Worm (Caenorhabditis elegans) whole organism, L4 larva: ENCODE data around the gene R11D1.3.

Source experiments
- F26F4.8 ChIP-seq: fragments of 200-800 bp; sonication (Bioruptor generic); conservative IDR thresholded peaks from 2 replicates; pipeline ENCODE4 v1.3.6; 2022; ENCODE audit warnings: missing genetic modification characterization, missing compliant biosample characterization
- T26A8.4 ChIP-seq: fragments of 200-800 bp; sonication (Bioruptor generic); IDR thresholded peaks from 2 replicates; pipeline ENCODE4 v1.3.6; 2022; ENCODE audit warnings: missing genetic modification characterization, missing compliant biosample characterization
- Y48G9A.11 ChIP-seq: fragments of 200-800 bp; sonication (Bioruptor generic); IDR thresholded peaks from 2 replicates; pipeline ENCODE4 v1.3.6; 2022; ENCODE audit warnings: missing genetic modification reagents, missing genetic modification characterization, missing compliant biosample characterization
- Y75B8A.6 ChIP-seq: fragments of 200-800 bp; sonication (Bioruptor generic); IDR thresholded peaks from 2 replicates; pipeline ENCODE4 v1.3.6; 2022; ENCODE audit warnings: missing genetic modification reagents, missing genetic modification characterization, missing compliant biosample characterization
- aha-1 ChIP-seq: fragments of 150-350 bp; peaks from one replicate; lab custom pipeline; 2014; ENCODE audit warnings: missing biosample characterization, missing genetic modification characterization
- aly-2 ChIP-seq: sonication (generic microtip); optimal IDR thresholded peaks from 2 replicates; lab custom pipeline; 2018; ENCODE audit warnings: missing biosample characterization, missing genetic modification characterization
- ama-1 ChIP-seq: fragments of 150-350 bp; optimal IDR thresholded peaks from 2 replicates; lab custom pipeline; 2014; ENCODE audit warnings: inconsistent platforms, mixed read lengths
- arid-1 ChIP-seq: fragments of 200-800 bp; sonication (Bioruptor generic); conservative IDR thresholded peaks from 2 replicates; pipeline ENCODE4 v1.3.6; 2022; ENCODE audit warnings: missing genetic modification reagents, missing genetic modification characterization, missing compliant biosample characterization
- attf-4 ChIP-seq: sonication (generic microtip); optimal IDR thresholded peaks from 3 replicates; lab custom pipeline; 2017; ENCODE audit warnings: missing biosample characterization, missing genetic modification characterization
- ceh-62 ChIP-seq: sonication (generic microtip); optimal IDR thresholded peaks from 2 replicates; lab custom pipeline; 2017; ENCODE audit warnings: missing biosample characterization, missing genetic modification characterization
- ces-1 ChIP-seq: fragments of 150-350 bp; sonication (generic microtip); optimal IDR thresholded peaks from 4 replicates; lab custom pipeline; 2014; ENCODE audit warnings: missing biosample characterization, missing genetic modification reagents, missing genetic modification characterization
- ctbp-1 ChIP-seq: fragments of 200-800 bp; sonication (Bioruptor generic); IDR thresholded peaks from 2 replicates; pipeline ENCODE4 v1.3.6; 2022; ENCODE audit warnings: missing genetic modification reagents, missing genetic modification characterization, missing compliant biosample characterization
- daf-12 ChIP-seq: fragments of 150-350 bp; optimal IDR thresholded peaks from 2 replicates; lab custom pipeline; 2014; ENCODE audit warnings: missing biosample characterization, missing genetic modification reagents, missing genetic modification characterization
- daf-16 ChIP-seq, 3 experiments: sonication (generic microtip); optimal IDR thresholded peaks; 2 replicates each; lab custom pipeline; 2016 to 2017; ENCODE audit warnings: missing genetic modification characterization in 3 of 3, missing genetic modification reagents in 3 of 3, mild to moderate bottlenecking in 2 of 3, missing compliant biosample characterization in 2 of 3, missing biosample characterization in 1 of 3, moderate library complexity in 1 of 3
- daf-19 ChIP-seq: fragments of 200-800 bp; sonication (Bioruptor generic); conservative IDR thresholded peaks from 2 replicates; pipeline ENCODE4 v1.3.6; 2022; ENCODE audit warnings: missing genetic modification characterization, missing compliant biosample characterization
- daf-8 ChIP-seq: fragments of 200-800 bp; sonication (Bioruptor generic); IDR thresholded peaks from 2 replicates; pipeline ENCODE4 v1.3.6; 2022; ENCODE audit warnings: missing genetic modification characterization, missing compliant biosample characterization
- dmd-6 ChIP-seq: fragments of 200-800 bp; sonication (Bioruptor generic); IDR thresholded peaks from 2 replicates; pipeline ENCODE4 v1.3.6; 2022; ENCODE audit warnings: missing genetic modification reagents, missing genetic modification characterization, missing compliant biosample characterization
- dmd-8 ChIP-seq: fragments of 200-800 bp; sonication (Bioruptor generic); IDR thresholded peaks from 2 replicates; pipeline ENCODE4 v1.3.6; 2022; ENCODE audit warnings: missing genetic modification characterization, missing compliant biosample characterization
- dmd-9 ChIP-seq: fragments of 200-800 bp; sonication (Bioruptor generic); IDR thresholded peaks from 2 replicates; pipeline ENCODE4 v1.3.6; 2022; ENCODE audit warnings: missing genetic modification reagents, missing genetic modification characterization, missing compliant biosample characterization
- dpl-1 ChIP-seq: fragments of 150-350 bp; optimal IDR thresholded peaks from 2 replicates; lab custom pipeline; 2014; ENCODE audit warnings: missing biosample characterization, missing genetic modification reagents, missing genetic modification characterization
- duxl-1 ChIP-seq: sonication (generic microtip); optimal IDR thresholded peaks from 2 replicates; lab custom pipeline; 2016; ENCODE audit warnings: mild to moderate bottlenecking, missing genetic modification characterization, moderate library complexity, missing compliant biosample characterization; ENCODE audit not compliant: poor library complexity
- dve-1 ChIP-seq: sonication (generic microtip); optimal IDR thresholded peaks from 2 replicates; lab custom pipeline; 2017; ENCODE audit warnings: antibody characterized with exemption, mild to moderate bottlenecking, missing genetic modification characterization, missing compliant biosample characterization; ENCODE audit not compliant: insufficient read depth
- fkh-10 ChIP-seq: fragments of 150-350 bp; optimal IDR thresholded peaks from 2 replicates; lab custom pipeline; 2014; ENCODE audit warnings: missing biosample characterization, missing genetic modification reagents, missing genetic modification characterization
- hif-1 ChIP-seq, 2 experiments: sonication (generic microtip); optimal IDR thresholded peaks; 2 replicates each; lab custom pipeline; 2016 to 2017; ENCODE audit warnings: missing compliant biosample characterization in 2 of 2, missing genetic modification characterization in 2 of 2, missing genetic modification reagents in 2 of 2, missing genotype in 2 of 2, mild to moderate bottlenecking in 1 of 2
- hlh-11 ChIP-seq: fragments of 200-800 bp; sonication (Bioruptor generic); optimal IDR thresholded peaks from 2 replicates; lab custom pipeline; 2018; ENCODE audit warnings: mild to moderate bottlenecking, missing genetic modification characterization, missing compliant biosample characterization
- jun-1 ChIP-seq: fragments of 150-350 bp; optimal IDR thresholded peaks from 2 replicates; lab custom pipeline; 2014; ENCODE audit warnings: missing biosample characterization, missing genetic modification reagents, missing genetic modification characterization
- lim-7 ChIP-seq: fragments of 200-800 bp; sonication (Bioruptor generic); IDR thresholded peaks from 2 replicates; pipeline ENCODE4 v1.3.6; 2022; ENCODE audit warnings: missing genetic modification characterization, missing compliant biosample characterization
- lin-29 ChIP-seq: fragments of 200-800 bp; sonication (Bioruptor generic); IDR thresholded peaks from 2 replicates; pipeline ENCODE4 v1.3.6; 2022; ENCODE audit warnings: missing genetic modification reagents, missing genetic modification characterization, missing compliant biosample characterization
- mep-1 ChIP-seq: fragments of 150-350 bp; sonication (generic microtip); optimal IDR thresholded peaks from 3 replicates; lab custom pipeline; 2014; ENCODE audit warnings: missing biosample characterization, missing genetic modification characterization
- mxl-2 ChIP-seq: fragments of 200-800 bp; sonication (Bioruptor generic); conservative IDR thresholded peaks from 2 replicates; pipeline ENCODE4 v1.3.6; 2022; ENCODE audit warnings: missing genetic modification reagents, missing genetic modification characterization, missing compliant biosample characterization
- mxl-3 ChIP-seq: fragments of 200-800 bp; sonication (Bioruptor generic); optimal IDR thresholded peaks from 2 replicates; lab custom pipeline; 2018; ENCODE audit warnings: mild to moderate bottlenecking, missing genetic modification characterization, missing compliant biosample characterization
- nhr-10 ChIP-seq: fragments of 150-350 bp; optimal IDR thresholded peaks from 2 replicates; lab custom pipeline; 2014; ENCODE audit warnings: missing biosample characterization, missing genetic modification characterization
- nhr-111 ChIP-seq: fragments of 200-800 bp; sonication (Bioruptor generic); optimal IDR thresholded peaks from 2 replicates; lab custom pipeline; 2018; ENCODE audit warnings: mild to moderate bottlenecking, missing genetic modification characterization, missing compliant biosample characterization
- nhr-28 ChIP-seq: fragments of 150-350 bp; optimal IDR thresholded peaks from 2 replicates; lab custom pipeline; 2014; ENCODE audit warnings: missing biosample characterization, missing genetic modification characterization
- nhr-42 ChIP-seq: fragments of 200-800 bp; sonication (Bioruptor generic); IDR thresholded peaks from 2 replicates; pipeline ENCODE4 v1.3.6; 2022; ENCODE audit warnings: missing genetic modification characterization, missing compliant biosample characterization
- nhr-76 ChIP-seq: fragments of 150-350 bp; optimal IDR thresholded peaks from 2 replicates; lab custom pipeline; 2014; ENCODE audit warnings: missing biosample characterization, missing genetic modification characterization
- php-3 ChIP-seq: fragments of 200-800 bp; sonication (Bioruptor generic); IDR thresholded peaks from 2 replicates; pipeline ENCODE4 v1.3.6; 2022; ENCODE audit warnings: missing genetic modification reagents, missing genetic modification characterization, missing compliant biosample characterization
- pqm-1 ChIP-seq: sonication (generic microtip); optimal IDR thresholded peaks from 2 replicates; lab custom pipeline; 2017; ENCODE audit warnings: missing biosample characterization, missing genetic modification characterization
- rbr-2 ChIP-seq: sonication (generic microtip); optimal IDR thresholded peaks from 2 replicates; lab custom pipeline; 2016; ENCODE audit warnings: missing genotype, missing genetic modification characterization, missing compliant biosample characterization
- saeg-2 ChIP-seq: fragments of 200-800 bp; sonication (Bioruptor generic); IDR thresholded peaks from 2 replicates; pipeline ENCODE4 v1.3.6; 2022; ENCODE audit warnings: missing genetic modification reagents, missing genetic modification characterization, missing compliant biosample characterization
- sdz-12 ChIP-seq: fragments of 200-800 bp; sonication (Bioruptor generic); optimal IDR thresholded peaks from 2 replicates; lab custom pipeline; 2018; ENCODE audit warnings: mild to moderate bottlenecking, missing genetic modification characterization, missing compliant biosample characterization
- set-16 ChIP-seq: fragments of 200-800 bp; sonication (Bioruptor generic); IDR thresholded peaks from 2 replicates; pipeline ENCODE4 v1.3.6; 2022; ENCODE audit warnings: missing genetic modification reagents, missing genetic modification characterization, missing compliant biosample characterization
- snpc-1.2 ChIP-seq: fragments of 200-800 bp; sonication (Bioruptor generic); IDR thresholded peaks from 2 replicates; pipeline ENCODE4 v1.3.6; 2022; ENCODE audit warnings: missing genetic modification reagents, missing genetic modification characterization, missing compliant biosample characterization
- snpc-4 ChIP-seq: fragments of 150-350 bp; optimal IDR thresholded peaks from 2 replicates; lab custom pipeline; 2014; ENCODE audit warnings: missing biosample characterization, missing genetic modification characterization
- spr-1 ChIP-seq: sonication (generic microtip); optimal IDR thresholded peaks from 2 replicates; lab custom pipeline; 2016; ENCODE audit warnings: mild to moderate bottlenecking, missing genetic modification characterization, missing compliant biosample characterization
- tra-1 ChIP-seq: fragments of 200-800 bp; sonication (Bioruptor generic); IDR thresholded peaks from 2 replicates; pipeline ENCODE4 v1.3.6; 2022; ENCODE audit warnings: missing genetic modification reagents, missing genetic modification characterization, missing compliant biosample characterization
- unc-62 ChIP-seq, 3 experiments: fragments of 150-350 bp in 1 of 3; sonication (generic microtip); optimal IDR thresholded peaks in 2 of 3; peaks in 1 of 3; 1 replicate in 1 of 3; 2 replicates in 2 of 3; lab custom pipeline; 2014 to 2017; ENCODE audit warnings: missing biosample characterization in 3 of 3, missing genetic modification characterization in 3 of 3, missing genetic modification reagents in 3 of 3, missing genotype in 1 of 3
- zfp-2 ChIP-seq: sonication (generic microtip); optimal IDR thresholded peaks from 2 replicates; lab custom pipeline; 2016; ENCODE audit warnings: mild to moderate bottlenecking, missing genetic modification characterization, missing compliant biosample characterization
- zip-2 ChIP-seq: fragments of 150-350 bp; optimal IDR thresholded peaks from 2 replicates; lab custom pipeline; 2014; ENCODE audit warnings: missing biosample characterization, missing genetic modification characterization
- ztf-7 ChIP-seq: fragments of 150-350 bp; optimal IDR thresholded peaks from 2 replicates; lab custom pipeline; 2014; ENCODE audit warnings: missing biosample characterization, missing genetic modification characterization

R11D1.3 gene

ce11 chrV:12744979-12745378 lies 33.1 kb upstream of the R11D1.3 start, which contains the start of gene C15C8.7:
C15C8.7 (minus strand) TSS chrV:12745050.
- no peak for TF ChIP-seq nhr-42 (GFP tag; lab: Robert Waterston, UW)
- no peak for TF ChIP-seq daf-8
- no peak for TF ChIP-seq daf-19 (GFP tag; lab: Robert Waterston, UW)
- no peak for TF ChIP-seq tra-1 (GFP tag; lab: Robert Waterston, UW)
- no peak for TF ChIP-seq mxl-2 (GFP tag; lab: Robert Waterston, UW)
- TF ChIP-seq aly-2 (tag; lab: Kevin White, UChicago) = no peak
- no peak for TF ChIP-seq lin-29 (GFP tag; lab: Robert Waterston, UW)
- TF ChIP-seq dmd-8 = no peak
- peak; percentile 9 for TF ChIP-seq ama-1 (lab: Kevin White, UChicago)
- TF ChIP-seq aha-1 = peak; percentile 77
- TF ChIP-seq rbr-2 = no peak
- TF ChIP-seq nhr-28 (tag; lab: Kevin White, UChicago) = peak; percentile 37
- no peak for TF ChIP-seq arid-1 (GFP tag; lab: Robert Waterston, UW)
- TF ChIP-seq php-3 = 0 out of 2 replicates have a peak, but pooled peaks have one; percentile 28
- TF ChIP-seq mep-1 (tag; lab: Kevin White, UChicago) = peak; percentile 1
- no peak for TF ChIP-seq unc-62 (GFP tag; optimal IDR thresholded peaks at IDR 0.05 in 1 of 2; lab: Kevin White, UChicago)
- TF ChIP-seq unc-62 (tag; optimal IDR thresholded peaks at IDR 0.05; lab: Kevin White, UChicago) = no peak
- no peak for TF ChIP-seq Y75B8A.6 (GFP tag; lab: Robert Waterston, UW)
- no peak for TF ChIP-seq F26F4.8 (GFP tag; lab: Robert Waterston, UW)
- no peak for TF ChIP-seq hif-1 (tag; optimal IDR thresholded peaks at IDR 0.05; lab: Kevin White, UChicago)
- TF ChIP-seq dmd-6 = peak; percentile 46; the same call in 1 of the 2 replicates
- TF ChIP-seq dve-1 = peak; percentile 58
- no peak for TF ChIP-seq daf-12 (tag; lab: Kevin White, UChicago)
- no peak for TF ChIP-seq Y48G9A.11
- TF ChIP-seq dmd-9 = no peak
- TF ChIP-seq jun-1 (tag; lab: Kevin White, UChicago) = no peak
- TF ChIP-seq nhr-76 (tag; lab: Kevin White, UChicago) = no peak
- no peak for TF ChIP-seq ceh-62
- TF ChIP-seq zip-2 (tag; lab: Kevin White, UChicago) = no peak
- peak; percentile 50 for TF ChIP-seq hlh-11
- TF ChIP-seq dpl-1 (GFP tag; lab: Kevin White, UChicago) = no peak
- TF ChIP-seq ces-1 = no peak
- no peak for TF ChIP-seq daf-16 (GFP tag; optimal IDR thresholded peaks at IDR 0.05; lab: Kevin White, UChicago)
- TF ChIP-seq daf-16 (tag; optimal IDR thresholded peaks at IDR 0.05; lab: Kevin White, UChicago) = peak; percentile 51
- TF ChIP-seq T26A8.4 (GFP tag; lab: Robert Waterston, UW) = no peak
- TF ChIP-seq snpc-4 (tag; lab: Kevin White, UChicago) = no peak
- TF ChIP-seq pqm-1 = peak; percentile 84
- TF ChIP-seq sdz-12 (GFP tag; lab: Kevin White, UChicago) = no peak

- no peak for TF ChIP-seq ztf-7 (tag; lab: Kevin White, UChicago)
- no peak for TF ChIP-seq ceh-62
- TF ChIP-seq saeg-2 (GFP tag; lab: Robert Waterston, UW) = no peak
- TF ChIP-seq nhr-10 (tag; lab: Kevin White, UChicago) = peak; percentile 29
- TF ChIP-seq snpc-1.2 (GFP tag; lab: Robert Waterston, UW) = no peak
- no peak for TF ChIP-seq ctbp-1 (GFP tag; lab: Robert Waterston, UW)
- peak; percentile 66 for TF ChIP-seq mep-1 (tag; lab: Kevin White, UChicago)
- no peak for TF ChIP-seq attf-4
- no peak for TF ChIP-seq lin-29 (GFP tag; lab: Robert Waterston, UW)
- TF ChIP-seq zfp-2 (tag; lab: Kevin White, UChicago) = no peak
- TF ChIP-seq lim-7 (GFP tag; lab: Robert Waterston, UW) = no peak
- TF ChIP-seq nhr-111 (GFP tag; lab: Kevin White, UChicago) = no peak
- no peak for TF ChIP-seq fkh-10 (GFP tag; lab: Kevin White, UChicago)
- TF ChIP-seq jun-1 (tag; lab: Kevin White, UChicago) = no peak
- no peak for TF ChIP-seq set-16 (GFP tag; lab: Robert Waterston, UW)
- peak; percentile 62 for TF ChIP-seq duxl-1 (tag; lab: Kevin White, UChicago)
- peak; percentile 2 for TF ChIP-seq spr-1 (tag; lab: Kevin White, UChicago)
- TF ChIP-seq mxl-3 (GFP tag; lab: Kevin White, UChicago) = no peak
- TF ChIP-seq pqm-1 = peak; percentile 28
- no peak for TF ChIP-seq rbr-2
- no peak for TF ChIP-seq dmd-9
- TF ChIP-seq unc-62 (GFP tag; optimal IDR thresholded peaks at IDR 0.05 in 1 of 2; lab: Kevin White, UChicago) = no peak
- TF ChIP-seq unc-62 (tag; optimal IDR thresholded peaks at IDR 0.05; lab: Kevin White, UChicago) = no peak
Measured at ce11 chrV:12743778-12744502, 32.0 kb upstream of the R11D1.3 start.
